Worm (Caenorhabditis elegans) whole organism, mixed stage, embryonic: ENCODE measurements around the gene rgs-11.
A peak's percentile ranks its signal among the peaks of the same experiment; 100 is the strongest.

Source experiments
- M03D4.4 ChIP-seq: sonication (generic microtip); optimal IDR thresholded peaks from 2 replicates; lab custom pipeline; 2017; ENCODE audit warnings: mild to moderate bottlenecking, missing genetic modification characterization, missing compliant biosample characterization
- bed-3 ChIP-seq: fragments of 200-800 bp; sonication (Bioruptor generic); optimal IDR thresholded peaks from 3 replicates; lab custom pipeline; 2018; ENCODE audit warnings: mild to moderate bottlenecking, missing genetic modification characterization, moderate library complexity, missing compliant biosample characterization
- blmp-1 ChIP-seq: fragments of 150-350 bp; optimal IDR thresholded peaks from 2 replicates; lab custom pipeline; 2014; ENCODE audit warnings: missing biosample characterization, missing genetic modification characterization
- ceh-39 ChIP-seq: fragments of 150-350 bp; optimal IDR thresholded peaks from 2 replicates; lab custom pipeline; 2014; ENCODE audit warnings: missing biosample characterization, missing genetic modification characterization
- ceh-43 ChIP-seq: fragments of 200-800 bp; sonication (Bioruptor generic); optimal IDR thresholded peaks from 2 replicates; lab custom pipeline; 2018; ENCODE audit warnings: mild to moderate bottlenecking, missing genetic modification characterization, moderate library complexity, missing compliant biosample characterization
- ceh-83 ChIP-seq: fragments of 200-800 bp; sonication (Bioruptor generic); optimal IDR thresholded peaks from 2 replicates; lab custom pipeline; 2018; ENCODE audit warnings: mild to moderate bottlenecking, missing genetic modification characterization, missing compliant biosample characterization
- ces-1 ChIP-seq: fragments of 150-350 bp; optimal IDR thresholded peaks from 2 replicates; lab custom pipeline; 2014; ENCODE audit warnings: missing biosample characterization, missing genetic modification reagents, missing genetic modification characterization
- cnd-1 ChIP-seq: fragments of 200-800 bp; sonication (Bioruptor generic); optimal IDR thresholded peaks from 2 replicates; lab custom pipeline; 2018; ENCODE audit warnings: mild to moderate bottlenecking, missing genetic modification characterization, missing compliant biosample characterization
- elt-1 ChIP-seq: sonication (generic microtip); optimal IDR thresholded peaks from 2 replicates; lab custom pipeline; 2017; ENCODE audit warnings: missing genetic modification characterization, mild to moderate bottlenecking, missing compliant biosample characterization, antibody characterized with exemption, moderate library complexity, borderline replicate concordance; ENCODE audit not compliant: insufficient read depth
- ham-2 ChIP-seq: fragments of 200-800 bp; sonication (Bioruptor generic); optimal IDR thresholded peaks from 2 replicates; lab custom pipeline; 2018; ENCODE audit warnings: mild to moderate bottlenecking, missing genetic modification characterization, missing compliant biosample characterization
- lin-13 ChIP-seq: fragments of 150-350 bp; optimal IDR thresholded peaks from 2 replicates; lab custom pipeline; 2014; ENCODE audit warnings: missing biosample characterization, missing genetic modification characterization
- lin-32 ChIP-seq: fragments of 200-800 bp; sonication (Bioruptor generic); optimal IDR thresholded peaks from 2 replicates; lab custom pipeline; 2018; ENCODE audit warnings: mild to moderate bottlenecking, missing genetic modification characterization, missing compliant biosample characterization
- lsy-2 ChIP-seq: fragments of 150-350 bp; optimal IDR thresholded peaks from 2 replicates; lab custom pipeline; 2014; ENCODE audit warnings: missing biosample characterization, missing genetic modification characterization
- nhr-12 ChIP-seq: fragments of 150-350 bp; optimal IDR thresholded peaks from 2 replicates; lab custom pipeline; 2014; ENCODE audit warnings: missing biosample characterization, missing genetic modification characterization
- nhr-2 ChIP-seq: fragments of 150-350 bp; optimal IDR thresholded peaks from 2 replicates; lab custom pipeline; 2014; ENCODE audit warnings: missing biosample characterization, missing genetic modification characterization
- nhr-237 ChIP-seq: fragments of 150-350 bp; optimal IDR thresholded peaks from 2 replicates; lab custom pipeline; 2014; ENCODE audit warnings: missing biosample characterization, missing genetic modification characterization
- nhr-28 ChIP-seq: fragments of 150-350 bp; optimal IDR thresholded peaks from 2 replicates; lab custom pipeline; 2014; ENCODE audit warnings: missing biosample characterization, missing genetic modification characterization
- nhr-76 ChIP-seq: sonication (generic microtip); optimal IDR thresholded peaks from 2 replicates; lab custom pipeline; 2017; ENCODE audit warnings: missing biosample characterization, missing genetic modification characterization
- pha-4 ChIP-seq: fragments of 150-350 bp; optimal IDR thresholded peaks from 2 replicates; lab custom pipeline; 2018; ENCODE audit warnings: missing biosample characterization, missing genetic modification reagents, missing genetic modification characterization
- sem-2 ChIP-seq: fragments of 200-800 bp; sonication (Bioruptor generic); optimal IDR thresholded peaks from 2 replicates; lab custom pipeline; 2018; ENCODE audit warnings: mild to moderate bottlenecking, missing genetic modification characterization, missing compliant biosample characterization
- snpc-4 ChIP-seq: fragments of 150-350 bp; optimal IDR thresholded peaks from 2 replicates; lab custom pipeline; 2014; ENCODE audit warnings: missing biosample characterization, missing genetic modification characterization
- sptf-1 ChIP-seq: sonication (generic microtip); optimal IDR thresholded peaks from 2 replicates; lab custom pipeline; 2017; ENCODE audit warnings: mild to moderate bottlenecking, missing genetic modification characterization, moderate library complexity, missing compliant biosample characterization
- tbx-8 ChIP-seq: fragments of 200-800 bp; sonication (Bioruptor generic); optimal IDR thresholded peaks from 2 replicates; lab custom pipeline; 2018; ENCODE audit warnings: mild to moderate bottlenecking, missing genetic modification characterization, moderate library complexity, missing compliant biosample characterization
- unc-120 ChIP-seq: sonication (generic microtip); optimal IDR thresholded peaks from 2 replicates; lab custom pipeline; 2017; ENCODE audit warnings: missing genetic modification characterization, missing compliant biosample characterization; ENCODE audit not compliant: poor library complexity, severe bottlenecking
- unc-39 ChIP-seq: fragments of 150-350 bp; optimal IDR thresholded peaks from 2 replicates; lab custom pipeline; 2014; ENCODE audit warnings: missing biosample characterization, missing genetic modification characterization
- unc-62 ChIP-seq: fragments of 150-350 bp; optimal IDR thresholded peaks from 2 replicates; lab custom pipeline; 2014; ENCODE audit warnings: missing biosample characterization, missing genetic modification reagents, missing genetic modification characterization
- zip-8 ChIP-seq: fragments of 150-350 bp; optimal IDR thresholded peaks from 2 replicates; lab custom pipeline; 2014; ENCODE audit warnings: missing biosample characterization, missing genetic modification characterization
- ztf-11 ChIP-seq: fragments of 150-350 bp; optimal IDR thresholded peaks from 2 replicates; lab custom pipeline; 2014; ENCODE audit warnings: missing biosample characterization, missing genetic modification characterization

Gene rgs-11

ce11 chrX:14951797-14952196 is 12.6 kb upstream of the rgs-11 start:
- TF ChIP-seq lsy-2 (tag; lab: Kevin White, UChicago) (no peak), lin-13 (tag; lab: Kevin White, UChicago) (no peak), elt-1 (tag; lab: Kevin White, UChicago) (no peak), nhr-12 (tag; lab: Kevin White, UChicago) (no peak), unc-39 (tag; lab: Kevin White, UChicago) (no peak), ham-2 (GFP tag; lab: Kevin White, UChicago) (no peak), ceh-39 (tag; lab: Kevin White, UChicago) (no peak), bed-3 (GFP tag; lab: Kevin White, UChicago) (no peak), nhr-2 (no peak), ztf-11 (tag; lab: Kevin White, UChicago) (no peak), unc-62 (GFP tag; lab: Kevin White, UChicago) (no peak), nhr-237 (no peak), blmp-1 (tag; lab: Kevin White, UChicago) (no peak)

ce11 chrX:14954548-14954947 is 9.8 kb upstream of the rgs-11 start, which contains the start of gene pag-3:
TSS of gene pag-3 (minus strand) at chrX:14954648.
- TF ChIP-seq unc-62 (GFP tag; lab: Kevin White, UChicago) = no peak
- TF ChIP-seq sem-2 (GFP tag; lab: Kevin White, UChicago) = no peak
- TF ChIP-seq snpc-4 (tag; lab: Kevin White, UChicago) = no peak
- no peak for TF ChIP-seq tbx-8 (GFP tag; lab: Kevin White, UChicago)
- TF ChIP-seq ceh-83 (GFP tag; lab: Kevin White, UChicago) = no peak
- TF ChIP-seq cnd-1 (tag; lab: Kevin White, UChicago) = no peak

ce11 chrX:14957176-14957575 is 7.2 kb upstream of the rgs-11 start:
- TF ChIP-seq zip-8 (tag; lab: Kevin White, UChicago) (peak; percentile 67), ces-1 (GFP tag; lab: Kevin White, UChicago) (peak; percentile 11), lsy-2 (tag; lab: Kevin White, UChicago) (no peak)
- TF ChIP-seq, all 35 proteins: peak for 2

ce11 chrX:14958401-14958800 is 6.0 kb upstream of the rgs-11 start:
- TF ChIP-seq sem-2 (GFP tag; lab: Kevin White, UChicago) (no peak), unc-120 (tag; lab: Kevin White, UChicago) (no peak), ces-1 (GFP tag; lab: Kevin White, UChicago) (peak; percentile 54), nhr-2 (no peak), elt-1 (tag; lab: Kevin White, UChicago) (no peak), nhr-76 (no peak)

ce11 chrX:14959393-14960073 is 4.8 kb upstream of the rgs-11 start:
- TF ChIP-seq ces-1 (GFP tag; lab: Kevin White, UChicago) = peak; percentile 91
- no peak for TF ChIP-seq pha-4 (tag; lab: Kevin White, UChicago)
- TF ChIP-seq nhr-2 = peak; percentile 96

ce11 chrX:14960841-14961240 is 3.5 kb upstream of the rgs-11 start:
- TF ChIP-seq zip-8 (tag; lab: Kevin White, UChicago) = no peak
- no peak for TF ChIP-seq lsy-2 (tag; lab: Kevin White, UChicago)
- no peak for TF ChIP-seq nhr-76
- TF ChIP-seq pha-4 (tag; lab: Kevin White, UChicago) = no peak
- no peak for TF ChIP-seq ceh-43
- TF ChIP-seq nhr-28 (tag; lab: Kevin White, UChicago) = no peak
- no peak for TF ChIP-seq unc-62 (GFP tag; lab: Kevin White, UChicago)
- no peak for TF ChIP-seq sptf-1 (tag; lab: Kevin White, UChicago)
- TF ChIP-seq lin-32 (GFP tag; lab: Kevin White, UChicago) = no peak
- no peak for TF ChIP-seq nhr-12 (tag; lab: Kevin White, UChicago)
- no peak for TF ChIP-seq M03D4.4 (tag; lab: Kevin White, UChicago)
- no peak for TF ChIP-seq unc-39 (tag; lab: Kevin White, UChicago)
